Fruit fly (Drosophila melanogaster) Kc167 (cell line): ENCODE measurements around the gene Invadolysin.

Experiments
- Myc ChIP-seq: fragments of >200 bp; optimal IDR thresholded peaks from 2 replicates; lab custom pipeline; 2017; ENCODE audit warnings: missing external identifiers
- Sin3A ChIP-seq: fragments of >200 bp; optimal IDR thresholded peaks from 2 replicates; lab custom pipeline; 2018; ENCODE audit warnings: missing external identifiers
- h ChIP-seq: fragments of >200 bp; optimal IDR thresholded peaks from 3 replicates; lab custom pipeline; 2018; ENCODE audit warnings: missing external identifiers
- insv ChIP-seq: fragments of >200 bp; optimal IDR thresholded peaks from 3 replicates; lab custom pipeline; 2018; ENCODE audit warnings: missing external identifiers
- psq ChIP-seq: fragments of >200 bp; optimal IDR thresholded peaks from 2 replicates; lab custom pipeline; 2017; ENCODE audit warnings: missing external identifiers
- ttk ChIP-seq: sonication (Bioruptor generic); optimal IDR thresholded peaks from 2 replicates; lab custom pipeline; 2017; ENCODE audit warnings: missing external identifiers

The Invadolysin gene

dm6 chr3R:10149667-10150398 is 5.4 kb downstream of the Invadolysin start:
- TF ChIP-seq insv (lab: Kevin White, UChicago) (no peak), ttk (lab: Kevin White, UChicago) (no peak), Sin3A (lab: Kevin White, UChicago) (no peak), psq (lab: Kevin White, UChicago) (no peak), Myc (lab: Kevin White, UChicago) (no peak), h (lab: Kevin White, UChicago) (no peak)

dm6 chr3R:10150555-10150954 is 6.1 kb downstream of the Invadolysin start:
- TF ChIP-seq psq (lab: Kevin White, UChicago) (no peak), insv (lab: Kevin White, UChicago) (no peak), ttk (lab: Kevin White, UChicago) (no peak)

- TF ChIP-seq h (lab: Kevin White, UChicago) = no peak
- no peak for TF ChIP-seq insv (lab: Kevin White, UChicago)
- no peak for TF ChIP-seq psq (lab: Kevin White, UChicago)
- TF ChIP-seq Myc (lab: Kevin White, UChicago) = no peak
- TF ChIP-seq Sin3A (lab: Kevin White, UChicago) = no peak
- TF ChIP-seq ttk (lab: Kevin White, UChicago) = no peak
Observed at dm6 chr3R:10151830-10152513, 7.5 kb downstream of the Invadolysin start, which contains the start of gene CG34303. Gene CG34303 (minus strand): TSS chr3R:10151880.

dm6 chr3R:10153957-10154685 is 9.7 kb downstream of the Invadolysin start:
- TF ChIP-seq insv (lab: Kevin White, UChicago) = no peak
- no peak for TF ChIP-seq Sin3A (lab: Kevin White, UChicago)

dm6 chr3R:10161163-10161562 is 16.7 kb downstream of the Invadolysin start, which contains the start of gene CG6254:
Gene CG6254 (minus strand): TSS chr3R:10161331.
- TF ChIP-seq Myc (lab: Kevin White, UChicago) (no peak), psq (lab: Kevin White, UChicago) (no peak), ttk (lab: Kevin White, UChicago) (no peak), h (lab: Kevin White, UChicago) (no peak), Sin3A (lab: Kevin White, UChicago) (no peak), insv (lab: Kevin White, UChicago) (no peak)

- TF ChIP-seq h (lab: Kevin White, UChicago) (no peak), insv (lab: Kevin White, UChicago) (no peak), Sin3A (lab: Kevin White, UChicago) (no peak), Myc (lab: Kevin White, UChicago) (no peak), ttk (lab: Kevin White, UChicago) (no peak), psq (lab: Kevin White, UChicago) (no peak)
Observed at dm6 chr3R:10166334-10166733, 21.9 kb downstream of the Invadolysin start.

dm6 chr3R:10167280-10167679 is 22.8 kb downstream of the Invadolysin start:
- TF ChIP-seq h (lab: Kevin White, UChicago) (no peak), Myc (lab: Kevin White, UChicago) (no peak)

dm6 chr3R:10168483-10169064 is 24.1 kb downstream of the Invadolysin start:
- TF ChIP-seq psq (lab: Kevin White, UChicago) = no peak
- no peak for TF ChIP-seq h (lab: Kevin White, UChicago)

dm6 chr3R:10169124-10169766 is 24.8 kb downstream of the Invadolysin start:
- TF ChIP-seq ttk (lab: Kevin White, UChicago) = no peak
- TF ChIP-seq insv (lab: Kevin White, UChicago) = no peak
- no peak for TF ChIP-seq h (lab: Kevin White, UChicago)
- TF ChIP-seq psq (lab: Kevin White, UChicago) = no peak
- no peak for TF ChIP-seq Sin3A (lab: Kevin White, UChicago)
- TF ChIP-seq Myc (lab: Kevin White, UChicago) = no peak

- TF ChIP-seq insv (lab: Kevin White, UChicago) (no peak), Myc (lab: Kevin White, UChicago) (no peak), Sin3A (lab: Kevin White, UChicago) (no peak), h (lab: Kevin White, UChicago) (no peak), psq (lab: Kevin White, UChicago) (no peak), ttk (lab: Kevin White, UChicago) (no peak)
Observed at dm6 chr3R:10170356-10170876, 25.9 kb downstream of the Invadolysin start, which contains the start of gene Best1. Gene Best1 (minus strand): TSS chr3R:10170487.
